Worm (Caenorhabditis elegans) whole organism, mixed stage, embryonic: ENCODE data around the gene tnt-2.

Source experiments
- bed-3 ChIP-seq: fragments of 200-800 bp; sonication (Bioruptor generic); optimal IDR thresholded peaks from 3 replicates; lab custom pipeline; 2018; ENCODE audit warnings: mild to moderate bottlenecking, missing genetic modification characterization, moderate library complexity, missing compliant biosample characterization
- blmp-1 ChIP-seq: fragments of 150-350 bp; optimal IDR thresholded peaks from 2 replicates; lab custom pipeline; 2014; ENCODE audit warnings: missing biosample characterization, missing genetic modification characterization
- ceh-39 ChIP-seq: fragments of 150-350 bp; optimal IDR thresholded peaks from 2 replicates; lab custom pipeline; 2014; ENCODE audit warnings: missing biosample characterization, missing genetic modification characterization
- ceh-43 ChIP-seq: fragments of 200-800 bp; sonication (Bioruptor generic); optimal IDR thresholded peaks from 2 replicates; lab custom pipeline; 2018; ENCODE audit warnings: mild to moderate bottlenecking, missing genetic modification characterization, moderate library complexity, missing compliant biosample characterization
- ceh-83 ChIP-seq: fragments of 200-800 bp; sonication (Bioruptor generic); optimal IDR thresholded peaks from 2 replicates; lab custom pipeline; 2018; ENCODE audit warnings: mild to moderate bottlenecking, missing genetic modification characterization, missing compliant biosample characterization
- ces-1 ChIP-seq: fragments of 150-350 bp; optimal IDR thresholded peaks from 2 replicates; lab custom pipeline; 2014; ENCODE audit warnings: missing biosample characterization, missing genetic modification reagents, missing genetic modification characterization
- drap-1 ChIP-seq: fragments of 200-800 bp; sonication (Bioruptor generic); optimal IDR thresholded peaks from 3 replicates; lab custom pipeline; 2018; ENCODE audit warnings: mild to moderate bottlenecking, missing genetic modification characterization, missing compliant biosample characterization
- elt-1 ChIP-seq: sonication (generic microtip); optimal IDR thresholded peaks from 2 replicates; lab custom pipeline; 2017; ENCODE audit warnings: missing genetic modification characterization, mild to moderate bottlenecking, missing compliant biosample characterization, antibody characterized with exemption, moderate library complexity, borderline replicate concordance; ENCODE audit not compliant: insufficient read depth
- elt-3 ChIP-seq: fragments of 150-350 bp; optimal IDR thresholded peaks from 2 replicates; lab custom pipeline; 2014; ENCODE audit warnings: missing biosample characterization, missing genetic modification characterization
- flh-1 ChIP-seq: fragments of 200-800 bp; sonication (Bioruptor generic); optimal IDR thresholded peaks from 2 replicates; lab custom pipeline; 2018; ENCODE audit warnings: mild to moderate bottlenecking, missing genetic modification characterization, moderate library complexity, missing compliant biosample characterization
- hlh-1 ChIP-seq: fragments of 150-350 bp; optimal IDR thresholded peaks from 2 replicates; lab custom pipeline; 2014; ENCODE audit warnings: missing biosample characterization, missing genetic modification reagents, missing genetic modification characterization
- lin-13 ChIP-seq: fragments of 150-350 bp; optimal IDR thresholded peaks from 2 replicates; lab custom pipeline; 2014; ENCODE audit warnings: missing biosample characterization, missing genetic modification characterization
- lin-32 ChIP-seq: fragments of 200-800 bp; sonication (Bioruptor generic); optimal IDR thresholded peaks from 2 replicates; lab custom pipeline; 2018; ENCODE audit warnings: mild to moderate bottlenecking, missing genetic modification characterization, missing compliant biosample characterization
- lsy-2 ChIP-seq: fragments of 150-350 bp; optimal IDR thresholded peaks from 2 replicates; lab custom pipeline; 2014; ENCODE audit warnings: missing biosample characterization, missing genetic modification characterization
- mab-5 ChIP-seq: fragments of 150-350 bp; optimal IDR thresholded peaks from 2 replicates; lab custom pipeline; 2014; ENCODE audit warnings: missing biosample characterization, missing genetic modification characterization
- mep-1 ChIP-seq: fragments of 150-350 bp; optimal IDR thresholded peaks from 2 replicates; lab custom pipeline; 2017; ENCODE audit warnings: missing biosample characterization, missing genetic modification reagents, missing genetic modification characterization, inconsistent platforms
- mls-2 ChIP-seq: sonication (generic microtip); optimal IDR thresholded peaks from 2 replicates; lab custom pipeline; 2016; ENCODE audit warnings: mild to moderate bottlenecking, missing genetic modification characterization, moderate library complexity, missing compliant biosample characterization
- nhr-12 ChIP-seq: fragments of 150-350 bp; optimal IDR thresholded peaks from 2 replicates; lab custom pipeline; 2014; ENCODE audit warnings: missing biosample characterization, missing genetic modification characterization
- nhr-237 ChIP-seq: fragments of 150-350 bp; optimal IDR thresholded peaks from 2 replicates; lab custom pipeline; 2014; ENCODE audit warnings: missing biosample characterization, missing genetic modification characterization
- nhr-28 ChIP-seq: fragments of 150-350 bp; optimal IDR thresholded peaks from 2 replicates; lab custom pipeline; 2014; ENCODE audit warnings: missing biosample characterization, missing genetic modification characterization
- nhr-76 ChIP-seq: sonication (generic microtip); optimal IDR thresholded peaks from 2 replicates; lab custom pipeline; 2017; ENCODE audit warnings: missing biosample characterization, missing genetic modification characterization
- pha-4 ChIP-seq: fragments of 150-350 bp; optimal IDR thresholded peaks from 2 replicates; lab custom pipeline; 2018; ENCODE audit warnings: missing biosample characterization, missing genetic modification reagents, missing genetic modification characterization
- snpc-4 ChIP-seq: fragments of 150-350 bp; optimal IDR thresholded peaks from 2 replicates; lab custom pipeline; 2014; ENCODE audit warnings: missing biosample characterization, missing genetic modification characterization
- sptf-1 ChIP-seq: sonication (generic microtip); optimal IDR thresholded peaks from 2 replicates; lab custom pipeline; 2017; ENCODE audit warnings: mild to moderate bottlenecking, missing genetic modification characterization, moderate library complexity, missing compliant biosample characterization
- tbx-8 ChIP-seq: fragments of 200-800 bp; sonication (Bioruptor generic); optimal IDR thresholded peaks from 2 replicates; lab custom pipeline; 2018; ENCODE audit warnings: mild to moderate bottlenecking, missing genetic modification characterization, moderate library complexity, missing compliant biosample characterization
- unc-120 ChIP-seq: sonication (generic microtip); optimal IDR thresholded peaks from 2 replicates; lab custom pipeline; 2017; ENCODE audit warnings: missing genetic modification characterization, missing compliant biosample characterization; ENCODE audit not compliant: poor library complexity, severe bottlenecking
- unc-39 ChIP-seq: fragments of 150-350 bp; optimal IDR thresholded peaks from 2 replicates; lab custom pipeline; 2014; ENCODE audit warnings: missing biosample characterization, missing genetic modification characterization
- unc-62 ChIP-seq: fragments of 150-350 bp; optimal IDR thresholded peaks from 2 replicates; lab custom pipeline; 2014; ENCODE audit warnings: missing biosample characterization, missing genetic modification reagents, missing genetic modification characterization
- zip-8 ChIP-seq: fragments of 150-350 bp; optimal IDR thresholded peaks from 2 replicates; lab custom pipeline; 2014; ENCODE audit warnings: missing biosample characterization, missing genetic modification characterization
- ztf-11 ChIP-seq: fragments of 150-350 bp; optimal IDR thresholded peaks from 2 replicates; lab custom pipeline; 2014; ENCODE audit warnings: missing biosample characterization, missing genetic modification characterization

Gene tnt-2

ce11 chrX:8723127-8723600 lies at the start of gene tnt-2:
Gene tnt-2, minus strand, starts transcription at chrX:8723550.
- TF ChIP-seq elt-1 (tag; lab: Kevin White, UChicago) = no peak
- no peak for TF ChIP-seq sptf-1 (tag; lab: Kevin White, UChicago)
- TF ChIP-seq pha-4 (tag; lab: Kevin White, UChicago) = no peak
- no peak for TF ChIP-seq nhr-28 (tag; lab: Kevin White, UChicago)
- no peak for TF ChIP-seq nhr-76 (tag; lab: Kevin White, UChicago)
- TF ChIP-seq snpc-4 (tag; lab: Kevin White, UChicago) = no peak
- TF ChIP-seq ceh-39 (tag; lab: Kevin White, UChicago) = no peak
- no peak for TF ChIP-seq mep-1 (tag; lab: Kevin White, UChicago)
- no peak for TF ChIP-seq blmp-1 (tag; lab: Kevin White, UChicago)
- no peak for TF ChIP-seq nhr-12 (tag; lab: Kevin White, UChicago)
- no peak for TF ChIP-seq mls-2

ce11 chrX:8770316-8770715 lies 47.0 kb upstream of the tnt-2 start:
- no peak for TF ChIP-seq drap-1 (GFP tag; lab: Kevin White, UChicago)
- TF ChIP-seq bed-3 (GFP tag; lab: Kevin White, UChicago) = no peak
- TF ChIP-seq ces-1 (GFP tag; lab: Kevin White, UChicago) = peak; percentile 88
- TF ChIP-seq unc-62 = no peak
- no peak for TF ChIP-seq zip-8 (tag; lab: Kevin White, UChicago)
- TF ChIP-seq ceh-43 (GFP tag; lab: Kevin White, UChicago) = no peak

ce11 chrX:8764044-8764443 lies 40.7 kb upstream of the tnt-2 start:
- TF ChIP-seq unc-62 (peak; percentile 13), ceh-83 (GFP tag; lab: Kevin White, UChicago) (no peak), elt-3 (tag; lab: Kevin White, UChicago) (no peak), hlh-1 (peak; percentile 81)

ce11 chrX:8763607-8764006 lies 40.3 kb upstream of the tnt-2 start, which contains the start of gene zig-12:
Gene zig-12, plus strand, starts transcription at chrX:8763907.
- no peak for TF ChIP-seq nhr-28 (tag; lab: Kevin White, UChicago)
- no peak for TF ChIP-seq ces-1 (GFP tag; lab: Kevin White, UChicago)
- no peak for TF ChIP-seq lsy-2 (tag; lab: Kevin White, UChicago)
- TF ChIP-seq unc-120 = no peak
- no peak for TF ChIP-seq ceh-43 (GFP tag; lab: Kevin White, UChicago)
- no peak for TF ChIP-seq hlh-1
- no peak for TF ChIP-seq pha-4 (tag; lab: Kevin White, UChicago)
- no peak for TF ChIP-seq bed-3 (GFP tag; lab: Kevin White, UChicago)
- no peak for TF ChIP-seq mab-5 (tag; lab: Kevin White, UChicago)
- no peak for TF ChIP-seq unc-62

ce11 chrX:8762927-8763326 lies 39.6 kb upstream of the tnt-2 start:
- TF ChIP-seq unc-120 (peak; percentile 28), hlh-1 (peak; percentile 27), lsy-2 (tag; lab: Kevin White, UChicago) (no peak)

- TF ChIP-seq nhr-28 (tag; lab: Kevin White, UChicago) = no peak
- no peak for TF ChIP-seq hlh-1
- no peak for TF ChIP-seq nhr-237 (tag; lab: Kevin White, UChicago)
- no peak for TF ChIP-seq elt-1 (tag; lab: Kevin White, UChicago)
- no peak for TF ChIP-seq flh-1 (GFP tag; lab: Kevin White, UChicago)
- TF ChIP-seq lin-32 = no peak
- no peak for TF ChIP-seq tbx-8 (GFP tag; lab: Kevin White, UChicago)
- TF ChIP-seq zip-8 (tag; lab: Kevin White, UChicago) = no peak
- TF ChIP-seq lin-13 (tag; lab: Kevin White, UChicago) = no peak
- TF ChIP-seq mab-5 (tag; lab: Kevin White, UChicago) = no peak
- TF ChIP-seq unc-62 = no peak
- no peak for TF ChIP-seq ztf-11
- no peak for TF ChIP-seq unc-39 (tag; lab: Kevin White, UChicago)
These were observed 38.1 kb upstream of the tnt-2 start, which contains the start of gene M02D8.5 for ce11 chrX:8761497-8761896. Gene M02D8.5, minus strand, starts transcription at chrX:8761597.
